Fruit fly (Drosophila melanogaster) whole organism, prepupa: ENCODE data around the gene CAH5.

Experiments
- Blimp-1 ChIP-seq: fragments of 200-800 bp; sonication (Bioruptor generic); optimal IDR thresholded peaks from 3 replicates; lab custom pipeline; 2017; ENCODE audit warnings: missing biosample characterization, missing genetic modification characterization, mild to moderate bottlenecking, moderate library complexity, missing genetic modification reagents
- CG10631 ChIP-seq: fragments of 200-800 bp; sonication (Bioruptor generic); optimal IDR thresholded peaks from 2 replicates; lab custom pipeline; 2016; ENCODE audit warnings: missing biosample characterization, missing genetic modification characterization
- CG10669 ChIP-seq: fragments of 200-800 bp; sonication (Bioruptor generic); optimal IDR thresholded peaks from 3 replicates; lab custom pipeline; 2018; ENCODE audit warnings: missing biosample characterization, mild to moderate bottlenecking, missing genetic modification characterization, moderate library complexity
- CG11294 ChIP-seq: fragments of 200-800 bp; sonication (Bioruptor generic); IDR thresholded peaks from 2 replicates; pipeline ENCODE4 v1.3.6; 2022; ENCODE audit warnings: missing biosample characterization, missing genetic modification characterization
- CG11762 ChIP-seq: fragments of 200-800 bp; sonication (Bioruptor generic); optimal IDR thresholded peaks from 3 replicates; lab custom pipeline; 2016; ENCODE audit warnings: missing biosample characterization, missing genetic modification characterization; ENCODE audit not compliant: insufficient read depth
- CG15336 ChIP-seq: fragments of 200-800 bp; sonication (Bioruptor generic); IDR thresholded peaks from 2 replicates; pipeline ENCODE4 v1.3.6; 2022; ENCODE audit warnings: missing biosample characterization, missing genetic modification characterization
- CG1621 ChIP-seq: fragments of 200-800 bp; sonication (Bioruptor generic); optimal IDR thresholded peaks from 3 replicates; lab custom pipeline; 2018; ENCODE audit warnings: missing biosample characterization, mild to moderate bottlenecking, missing genetic modification characterization
- CG3032 ChIP-seq: fragments of 200-800 bp; optimal IDR thresholded peaks from 2 replicates; lab custom pipeline; 2019; ENCODE audit warnings: missing biosample characterization, mild to moderate bottlenecking, missing genetic modification characterization, moderate library complexity
- CG31627 ChIP-seq: fragments of 200-800 bp; sonication (Bioruptor generic); optimal IDR thresholded peaks from 3 replicates; lab custom pipeline; 2016; ENCODE audit warnings: missing biosample characterization, missing genetic modification characterization
- CG32006 ChIP-seq: fragments of 200-800 bp; sonication (Bioruptor generic); optimal IDR thresholded peaks from 3 replicates; lab custom pipeline; 2017; ENCODE audit warnings: missing biosample characterization, mild to moderate bottlenecking, missing genetic modification characterization
- CG34406 ChIP-seq: fragments of 200-800 bp; sonication (Bioruptor generic); optimal IDR thresholded peaks from 3 replicates; lab custom pipeline; 2016; ENCODE audit warnings: missing biosample characterization, missing genetic modification characterization
- CG3919 ChIP-seq: fragments of 200-800 bp; sonication (Bioruptor generic); optimal IDR thresholded peaks from 3 replicates; lab custom pipeline; 2016; ENCODE audit warnings: missing biosample characterization, missing genetic modification characterization
- CG4318 ChIP-seq: fragments of 200-800 bp; sonication (Bioruptor generic); optimal IDR thresholded peaks from 3 replicates; lab custom pipeline; 2017; ENCODE audit warnings: missing biosample characterization, mild to moderate bottlenecking, missing genetic modification characterization
- CG6163 ChIP-seq: fragments of 200-800 bp; sonication (Bioruptor generic); IDR thresholded peaks from 3 replicates; pipeline ENCODE4 v1.3.6; 2022; ENCODE audit warnings: missing biosample characterization, missing genetic modification characterization
- CG6276 ChIP-seq: fragments of 200-800 bp; sonication (Bioruptor generic); optimal IDR thresholded peaks from 2 replicates; lab custom pipeline; 2017; ENCODE audit warnings: missing biosample characterization, mild to moderate bottlenecking, missing genetic modification characterization
- CG6808 ChIP-seq: fragments of 200-800 bp; sonication (Bioruptor generic); optimal IDR thresholded peaks from 3 replicates; lab custom pipeline; 2017; ENCODE audit warnings: missing biosample characterization, missing genetic modification characterization, mild to moderate bottlenecking, moderate library complexity, missing genetic modification reagents
- CG6854 ChIP-seq: fragments of 200-800 bp; sonication (Bioruptor generic); optimal IDR thresholded peaks from 2 replicates; lab custom pipeline; 2017; ENCODE audit warnings: missing biosample characterization, mild to moderate bottlenecking, missing genetic modification characterization
- CG7368 ChIP-seq: fragments of 200-800 bp; sonication (Bioruptor generic); optimal IDR thresholded peaks from 3 replicates; lab custom pipeline; 2016; ENCODE audit warnings: missing biosample characterization, missing genetic modification characterization
- CG8119 ChIP-seq: fragments of 200-800 bp; sonication (Bioruptor generic); IDR thresholded peaks from 3 replicates; pipeline ENCODE4 v1.3.6; 2022; ENCODE audit warnings: missing biosample characterization, missing genetic modification characterization
- CG8319 ChIP-seq: fragments of 200-800 bp; sonication (Bioruptor generic); optimal IDR thresholded peaks from 3 replicates; lab custom pipeline; 2016; ENCODE audit warnings: missing biosample characterization, missing genetic modification characterization
- CG9139 ChIP-seq: fragments of 200-800 bp; sonication (Bioruptor generic); optimal IDR thresholded peaks from 3 replicates; lab custom pipeline; 2017; ENCODE audit warnings: missing biosample characterization, mild to moderate bottlenecking, missing genetic modification characterization
- Eip75B ChIP-seq: fragments of 200-800 bp; sonication (Bioruptor generic); optimal IDR thresholded peaks from 3 replicates; lab custom pipeline; 2016; ENCODE audit warnings: missing biosample characterization, missing genetic modification characterization
- Eip78C ChIP-seq: fragments of 200-800 bp; sonication (Bioruptor generic); peaks from one replicate; lab custom pipeline; 2016; ENCODE audit warnings: missing biosample characterization, missing genetic modification characterization
- Eip93F ChIP-seq: fragments of 200-800 bp; sonication (Bioruptor generic); optimal IDR thresholded peaks from 2 replicates; lab custom pipeline; 2016; ENCODE audit warnings: missing biosample characterization, mild to moderate bottlenecking, missing genetic modification characterization
- Ets21C ChIP-seq: fragments of 200-800 bp; sonication (Bioruptor generic); optimal IDR thresholded peaks from 3 replicates; lab custom pipeline; 2016; ENCODE audit warnings: missing biosample characterization, missing genetic modification characterization
- Gug ChIP-seq: fragments of 200-800 bp; sonication (Bioruptor generic); IDR thresholded peaks from 2 replicates; pipeline ENCODE4 v1.3.6; 2022; ENCODE audit warnings: missing biosample characterization, missing genetic modification characterization
- Hr38 ChIP-seq: sonication (Bioruptor generic); optimal IDR thresholded peaks from 2 replicates; lab custom pipeline; 2016; ENCODE audit warnings: missing biosample characterization, missing genetic modification characterization
- Hr39 ChIP-seq: fragments of 200-800 bp; sonication (Bioruptor generic); optimal IDR thresholded peaks from 2 replicates; lab custom pipeline; 2016; ENCODE audit warnings: missing biosample characterization, missing genetic modification characterization
- Hr4 ChIP-seq: fragments of 200-800 bp; sonication (Bioruptor generic); optimal IDR thresholded peaks from 3 replicates; lab custom pipeline; 2016; ENCODE audit warnings: missing biosample characterization, missing genetic modification characterization
- Met ChIP-seq: fragments of 200-800 bp; sonication (Bioruptor generic); optimal IDR thresholded peaks from 3 replicates; lab custom pipeline; 2016; ENCODE audit warnings: missing biosample characterization, missing genetic modification characterization
- OdsH ChIP-seq: fragments of 200-800 bp; sonication (Bioruptor generic); optimal IDR thresholded peaks from 3 replicates; lab custom pipeline; 2016; ENCODE audit warnings: missing biosample characterization, missing genetic modification characterization
- Smox ChIP-seq: fragments of 200-800 bp; sonication (Bioruptor generic); optimal IDR thresholded peaks from 3 replicates; lab custom pipeline; 2016; ENCODE audit warnings: missing biosample characterization, missing genetic modification characterization
- Sox102F ChIP-seq: fragments of 200-800 bp; sonication (Bioruptor generic); optimal IDR thresholded peaks from 2 replicates; lab custom pipeline; 2016; ENCODE audit warnings: missing biosample characterization, mild to moderate bottlenecking, missing genetic modification characterization
- Sox14 ChIP-seq: fragments of 200-800 bp; sonication (Bioruptor generic); optimal IDR thresholded peaks from 3 replicates; lab custom pipeline; 2016; ENCODE audit warnings: missing biosample characterization, missing genetic modification characterization
- Sox15 ChIP-seq: fragments of 200-800 bp; sonication (Bioruptor generic); optimal IDR thresholded peaks from 3 replicates; lab custom pipeline; 2016; ENCODE audit warnings: missing biosample characterization, missing genetic modification characterization
- achi ChIP-seq: fragments of 200-800 bp; sonication (Bioruptor generic); optimal IDR thresholded peaks from 3 replicates; lab custom pipeline; 2016; ENCODE audit warnings: missing biosample characterization, missing genetic modification characterization
- acj6 ChIP-seq: fragments of 200-800 bp; sonication (Bioruptor generic); optimal IDR thresholded peaks from 3 replicates; lab custom pipeline; 2016; ENCODE audit warnings: missing biosample characterization, missing genetic modification characterization
- dac ChIP-seq: fragments of 200-800 bp; sonication (Bioruptor generic); optimal IDR thresholded peaks from 2 replicates; lab custom pipeline; 2017; ENCODE audit warnings: missing biosample characterization, mild to moderate bottlenecking, missing genetic modification characterization
- dsx ChIP-seq: fragments of 200-800 bp; optimal IDR thresholded peaks from 3 replicates; lab custom pipeline; 2019; ENCODE audit warnings: missing biosample characterization, mild to moderate bottlenecking, missing genetic modification characterization, moderate library complexity; ENCODE audit not compliant: poor library complexity, severe bottlenecking
- eg ChIP-seq: fragments of 200-800 bp; sonication (Bioruptor generic); IDR thresholded peaks from 3 replicates; pipeline ENCODE4 v1.3.6; 2022; ENCODE audit warnings: missing biosample characterization, missing genetic modification characterization
- esn ChIP-seq: fragments of 200-800 bp; sonication (Bioruptor generic); optimal IDR thresholded peaks from 2 replicates; lab custom pipeline; 2016; ENCODE audit warnings: missing biosample characterization, mild to moderate bottlenecking, missing genetic modification characterization, moderate library complexity
- fd59A ChIP-seq: fragments of 200-800 bp; sonication (Bioruptor generic); optimal IDR thresholded peaks from 2 replicates; lab custom pipeline; 2017; ENCODE audit warnings: missing biosample characterization, mild to moderate bottlenecking, missing genetic modification characterization, missing genetic modification reagents
- fd85E ChIP-seq: fragments of 200-800 bp; sonication (Bioruptor generic); optimal IDR thresholded peaks from 3 replicates; lab custom pipeline; 2016; ENCODE audit warnings: missing biosample characterization, missing genetic modification characterization
- fkh ChIP-seq: fragments of 200-800 bp; sonication (Bioruptor generic); optimal IDR thresholded peaks from 3 replicates; lab custom pipeline; 2017; ENCODE audit warnings: missing biosample characterization, mild to moderate bottlenecking, missing genetic modification characterization, moderate library complexity
- net ChIP-seq: fragments of 200-800 bp; sonication (Bioruptor generic); optimal IDR thresholded peaks from 3 replicates; lab custom pipeline; 2016; ENCODE audit warnings: missing biosample characterization, missing genetic modification characterization
- pdm3 ChIP-seq: fragments of 200-800 bp; sonication (Bioruptor generic); optimal IDR thresholded peaks from 3 replicates; lab custom pipeline; 2016; ENCODE audit warnings: missing biosample characterization, missing genetic modification characterization
- salr ChIP-seq, 2 experiments: fragments of 200-800 bp; sonication (Bioruptor generic); optimal IDR thresholded peaks; 3 replicates each; lab custom pipeline; 2016 to 2018; ENCODE audit warnings: missing biosample characterization in 2 of 2, missing genetic modification characterization in 2 of 2, mild to moderate bottlenecking in 1 of 2
- spab ChIP-seq: fragments of 200-800 bp; sonication (Bioruptor generic); optimal IDR thresholded peaks from 2 replicates; lab custom pipeline; 2017; ENCODE audit warnings: missing biosample characterization, mild to moderate bottlenecking, missing genetic modification characterization, missing genetic modification reagents
- ss ChIP-seq, 2 experiments: fragments of 200-800 bp; sonication (Bioruptor generic); optimal IDR thresholded peaks; 2 replicates in 1 of 2; 3 replicates in 1 of 2; lab custom pipeline; 2017 to 2018; ENCODE audit warnings: mild to moderate bottlenecking in 2 of 2, missing biosample characterization in 2 of 2, missing genetic modification characterization in 2 of 2, moderate library complexity in 1 of 2
- svp ChIP-seq: fragments of 200-800 bp; sonication (Bioruptor generic); peaks from one replicate; lab custom pipeline; 2016; ENCODE audit warnings: missing biosample characterization, missing genetic modification characterization
- topi ChIP-seq: fragments of 200-800 bp; sonication (Bioruptor generic); optimal IDR thresholded peaks from 3 replicates; lab custom pipeline; 2016; ENCODE audit warnings: missing biosample characterization, missing genetic modification characterization

The CAH5 gene

dm6 chr3R:31251130-31251770 lies 11.1 kb upstream of the CAH5 start:
- TF ChIP-seq CG10631 = no peak
- no peak for TF ChIP-seq Hr39 (GFP tag; lab: Kevin White, UChicago)
- no peak for TF ChIP-seq CG3032 (tag; lab: Kevin White, UChicago)
- no peak for TF ChIP-seq Ets21C (GFP tag; lab: Kevin White, UChicago)
- TF ChIP-seq salr (GFP tag; optimal IDR thresholded peaks at IDR 0.05; lab: Kevin White, UChicago) = peak in 1 of 2 experiments; percentile 47
- TF ChIP-seq Met (GFP tag; lab: Kevin White, UChicago) = no peak
- TF ChIP-seq CG1621 (tag; lab: Kevin White, UChicago) = no peak
- TF ChIP-seq acj6 = peak; percentile 32
- TF ChIP-seq CG3919 (GFP tag; lab: Kevin White, UChicago) = no peak
- TF ChIP-seq CG7368 = no peak
- peak; percentile 52 for TF ChIP-seq pdm3 (GFP tag; lab: Kevin White, UChicago)
- TF ChIP-seq Blimp-1 (GFP tag; lab: Kevin White, UChicago) = peak; percentile 1
- TF ChIP-seq achi (GFP tag; lab: Kevin White, UChicago) = no peak
- peak; percentile 84 for TF ChIP-seq CG6276 (GFP tag; lab: Kevin White, UChicago)
- TF ChIP-seq Gug (GFP tag; lab: Robert Waterston, UW) = peak; percentile 69
- TF ChIP-seq Sox102F (GFP tag; lab: Kevin White, UChicago) = no peak
- no peak for TF ChIP-seq CG8319 (GFP tag; lab: Kevin White, UChicago)
- TF ChIP-seq CG10669 = no peak
- no peak for TF ChIP-seq Eip75B (GFP tag; lab: Kevin White, UChicago)
- TF ChIP-seq CG6163 = peak; percentile 57
- TF ChIP-seq fkh (GFP tag; lab: Kevin White, UChicago) = no peak
- peak; percentile 13 for TF ChIP-seq Sox14 (GFP tag; lab: Kevin White, UChicago)
- TF ChIP-seq CG6854 (GFP tag; lab: Kevin White, UChicago) = no peak
- peak; percentile 92 for TF ChIP-seq CG15336
- TF ChIP-seq CG8119 (GFP tag; lab: Robert Waterston, UW) = peak; percentile 87
- TF ChIP-seq fd59A (GFP tag; lab: Kevin White, UChicago) = no peak
- TF ChIP-seq CG31627 = no peak
- no peak for TF ChIP-seq Hr38 (GFP tag; lab: Kevin White, UChicago)
- peak; percentile 80 for TF ChIP-seq eg (GFP tag; lab: Robert Waterston, UW)
- TF ChIP-seq CG4318 (GFP tag; lab: Kevin White, UChicago) = peak; percentile 65
- no peak for TF ChIP-seq Eip93F (GFP tag; lab: Kevin White, UChicago)
- no peak for TF ChIP-seq Smox (GFP tag; lab: Kevin White, UChicago)
- 0 out of 2 replicates have a peak, but pooled peaks have one; percentile 50 for TF ChIP-seq CG11294 (GFP tag; lab: Robert Waterston, UW)
- TF ChIP-seq OdsH = peak; percentile 44
- no peak for TF ChIP-seq ss (GFP tag; optimal IDR thresholded peaks at IDR 0.05; lab: Kevin White, UChicago)
- TF ChIP-seq topi (GFP tag; lab: Kevin White, UChicago) = peak; percentile 1
- TF ChIP-seq esn (GFP tag; lab: Kevin White, UChicago) = peak; percentile 5
- TF ChIP-seq dsx (GFP tag; lab: Kevin White, UChicago) = no peak
- no peak for TF ChIP-seq spab (GFP tag; lab: Kevin White, UChicago)
- TF ChIP-seq CG11762 (GFP tag; lab: Kevin White, UChicago) = no peak
- TF ChIP-seq CG32006 (GFP tag; lab: Kevin White, UChicago) = peak; percentile 88
- TF ChIP-seq fd85E (GFP tag; lab: Kevin White, UChicago) = no peak
- TF ChIP-seq Hr4 (GFP tag; lab: Kevin White, UChicago) = peak; percentile 92
- peak; percentile 31 for TF ChIP-seq CG34406
- peak; percentile 61 for TF ChIP-seq net
- no peak for TF ChIP-seq CG6808
- TF ChIP-seq svp (GFP tag; lab: Kevin White, UChicago) = no peak
- TF ChIP-seq Sox15 (GFP tag; lab: Kevin White, UChicago) = no peak
- TF ChIP-seq CG9139 = no peak
- TF ChIP-seq dac (GFP tag; lab: Kevin White, UChicago) = peak; percentile 16
- TF ChIP-seq Eip78C (GFP tag; lab: Kevin White, UChicago) = peak; percentile 85
